Worm (Caenorhabditis elegans): Measurements from ENCODE around the gene nhr-152.

ce11 chrV:7675904-7676303 is 10.2 kb upstream of the nhr-152 start, which contains the start of gene C12D5.3:
- TF ChIP-seq elt-3 (tag; optimal IDR thresholded peaks at IDR 0.05) (no peak), elt-1 (tag; optimal IDR thresholded peaks at IDR 0.05) (no peak), nhr-77 (tag; optimal IDR thresholded peaks at IDR 0.05) (no peak), tbx-2 (tag; optimal IDR thresholded peaks at IDR 0.05) (no peak), pha-4 (tag; optimal IDR thresholded peaks at IDR 0.05) (no peak), ama-1 (optimal IDR thresholded peaks at IDR 0.05) (no peak), nfya-1 (tag; optimal IDR thresholded peaks at IDR 0.05; ENCODE audit: insufficient read depth) (no peak), ceh-9 (tag; optimal IDR thresholded peaks at IDR 0.05) (no peak), snpc-4 (tag; optimal IDR thresholded peaks at IDR 0.05) (no peak), unc-39 (tag; optimal IDR thresholded peaks at IDR 0.05) (no peak), nhr-76 (tag; optimal IDR thresholded peaks at IDR 0.05) (no peak), ztf-4 (tag; optimal IDR thresholded peaks at IDR 0.05) (no peak), nhr-25 (tag; optimal IDR thresholded peaks at IDR 0.05) (no peak)

All from whole organism, L3 larva.